Fruit fly (Drosophila melanogaster) S2 (cell line): ENCODE results near the gene Rcd5.

Source experiments
- CG8478 ChIP-seq: fragments of >200 bp; optimal IDR thresholded peaks from 2 replicates; lab custom pipeline; 2018
- CTCF ChIP-seq, 2 experiments: fragments of >200 bp; optimal IDR thresholded peaks; 2 replicates each; lab custom pipeline; 2018

The Rcd5 gene

DNA sequence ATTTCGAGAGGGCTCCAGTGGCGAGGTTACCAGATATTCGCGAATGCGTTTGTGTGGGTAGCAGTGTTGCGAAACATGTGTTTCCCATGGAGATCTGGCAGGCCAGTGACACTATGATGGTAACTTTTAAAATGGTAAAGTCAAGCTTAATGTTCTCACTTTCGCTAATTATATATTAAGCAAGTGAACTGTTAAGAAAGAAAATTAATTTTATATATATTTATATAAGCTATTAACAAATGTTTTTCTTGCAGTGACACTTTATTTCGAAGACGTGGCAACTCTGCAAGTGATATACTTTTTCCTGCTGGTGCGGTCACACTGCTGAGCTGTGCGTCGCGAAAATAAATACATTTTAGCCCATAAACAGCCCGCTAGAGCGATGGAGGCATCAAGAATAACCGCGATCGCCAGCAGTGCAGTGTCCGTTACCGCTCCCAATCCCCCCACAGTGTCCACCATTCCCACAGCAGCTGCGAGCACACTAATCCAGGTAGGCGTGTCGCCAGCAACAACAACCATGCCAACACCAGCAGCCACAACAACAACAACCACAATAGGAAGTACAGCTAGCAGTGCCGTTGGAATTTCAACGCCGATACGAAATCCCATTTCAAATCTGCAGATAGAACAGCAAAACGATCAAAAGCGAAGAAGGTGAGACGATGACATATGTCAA, at the start of gene Rcd5, which contains the start of gene CG11593:
Rcd5 (plus strand) TSS at position 283 of the 679 bp plus-strand sequence.
CG11593 (minus strand) TSS at position 236 of the 679 bp plus-strand sequence.
- TF ChIP-seq CTCF (optimal IDR thresholded peaks at IDR 0.05; lab: Kevin White, UChicago) (no peak), CG8478 (lab: Kevin White, UChicago) (no peak)

DNA sequence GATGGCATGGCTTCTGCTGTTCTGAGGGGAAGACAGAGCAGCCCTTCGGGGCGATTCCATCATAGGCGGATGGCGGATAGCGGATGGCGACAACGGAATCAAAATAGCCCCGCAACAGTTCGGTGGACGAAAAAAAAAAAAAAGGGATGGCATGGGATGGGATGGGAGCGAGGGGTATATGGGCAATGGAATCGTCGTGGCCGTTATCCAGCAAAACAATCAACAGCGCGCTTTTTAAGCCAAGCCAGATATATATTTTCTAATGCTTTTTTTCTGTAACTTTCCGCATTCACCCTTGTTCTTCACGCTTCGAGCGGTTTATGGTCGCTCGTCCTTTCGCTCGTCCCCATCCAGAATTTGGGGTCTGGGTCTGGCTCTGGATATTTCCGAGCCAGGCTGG, 44.8 kb upstream of the Rcd5 start:
- TF ChIP-seq CTCF (optimal IDR thresholded peaks at IDR 0.05; lab: Kevin White, UChicago) (no peak), CG8478 (lab: Kevin White, UChicago) (no peak)

DNA sequence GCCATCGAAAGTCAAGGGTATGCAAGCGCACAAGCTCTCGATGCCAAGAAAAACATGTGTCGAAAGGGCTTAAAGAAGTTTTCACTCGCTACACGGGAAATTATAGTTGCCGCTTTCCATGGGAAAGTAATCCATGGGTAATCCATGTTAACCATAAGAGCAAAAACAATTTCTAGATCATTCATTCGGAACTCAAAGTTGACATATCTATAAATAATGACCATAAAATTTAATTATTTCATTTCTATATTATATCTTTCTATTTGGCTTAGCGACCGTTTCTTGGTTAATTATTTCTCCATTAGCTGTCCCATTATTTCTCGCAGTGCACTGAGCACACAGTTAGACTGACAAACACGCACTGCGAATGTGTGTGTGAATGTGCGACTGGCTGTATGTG, 39.6 kb upstream of the Rcd5 start:
- no peak for TF ChIP-seq CTCF (optimal IDR thresholded peaks at IDR 0.05; lab: Kevin White, UChicago)
- TF ChIP-seq CG8478 (lab: Kevin White, UChicago): no peak

DNA sequence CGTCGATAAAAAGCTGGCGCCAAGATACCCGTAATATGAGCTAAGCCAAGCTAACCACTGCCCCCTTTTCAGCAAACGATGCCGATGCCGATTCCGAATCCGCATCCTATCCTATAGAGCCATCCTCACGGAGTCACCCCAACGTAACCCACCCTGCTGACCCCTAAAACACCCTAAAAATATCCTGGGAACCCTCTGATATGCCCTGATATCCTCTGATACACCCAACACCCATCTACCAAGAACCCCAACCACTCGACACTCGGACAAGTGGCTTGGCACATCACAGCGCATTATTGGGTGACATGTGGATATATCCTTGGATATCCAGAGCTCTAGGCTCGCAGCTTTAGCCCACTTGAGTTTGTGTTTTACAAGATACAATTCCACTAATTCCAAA, 38.8 kb upstream of the Rcd5 start:
- no peak for TF ChIP-seq CG8478 (lab: Kevin White, UChicago)
- TF ChIP-seq CTCF (optimal IDR thresholded peaks at IDR 0.05; lab: Kevin White, UChicago): no peak

DNA sequence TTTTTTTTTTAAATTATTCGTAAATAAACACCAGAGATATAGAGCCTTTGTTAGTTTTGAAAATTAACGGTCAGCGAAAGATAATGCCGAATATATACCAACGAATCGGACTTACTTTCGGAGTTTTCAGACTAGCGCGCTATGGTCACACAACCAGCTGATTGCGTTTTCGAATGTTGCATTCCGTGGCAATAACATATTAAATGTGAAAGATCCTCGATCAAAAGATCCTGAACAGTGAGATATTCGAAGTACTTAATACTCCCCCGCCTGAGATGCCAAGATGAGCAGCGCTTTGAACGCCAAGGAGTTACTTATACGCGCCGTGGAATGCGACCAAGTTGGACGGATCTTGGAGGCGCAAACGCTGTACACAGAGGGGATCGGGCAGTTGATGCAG, 37.0 kb upstream of the Rcd5 start, which contains the start of gene CG14985:
CG14985 (plus strand) TSS at position 159 of the 400 bp plus-strand sequence.
- TF ChIP-seq CTCF (optimal IDR thresholded peaks at IDR 0.05; lab: Kevin White, UChicago): no peak
- no peak for TF ChIP-seq CG8478 (lab: Kevin White, UChicago)

DNA sequence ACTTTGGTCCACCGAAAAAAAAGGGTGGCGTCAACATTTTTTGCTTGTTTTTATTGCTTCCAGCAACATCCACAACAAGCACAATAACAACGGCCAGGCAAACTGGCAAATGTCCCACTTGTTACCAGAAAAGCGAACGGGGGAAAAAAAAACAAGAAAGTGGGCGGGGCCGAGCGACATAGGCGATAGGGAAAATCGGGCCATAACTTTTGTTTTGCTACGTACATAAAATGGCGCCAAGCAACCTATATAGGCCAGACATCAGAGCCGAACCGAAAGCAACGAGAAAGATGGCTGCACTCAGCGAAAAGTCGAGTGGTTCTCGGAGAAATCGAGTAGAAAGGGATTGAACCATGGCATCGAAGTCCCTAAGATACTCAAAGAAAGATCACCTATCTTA, 33.1 kb upstream of the Rcd5 start:
- TF ChIP-seq CG8478 (lab: Kevin White, UChicago) (no peak), CTCF (optimal IDR thresholded peaks at IDR 0.05; lab: Kevin White, UChicago) (no peak)

DNA sequence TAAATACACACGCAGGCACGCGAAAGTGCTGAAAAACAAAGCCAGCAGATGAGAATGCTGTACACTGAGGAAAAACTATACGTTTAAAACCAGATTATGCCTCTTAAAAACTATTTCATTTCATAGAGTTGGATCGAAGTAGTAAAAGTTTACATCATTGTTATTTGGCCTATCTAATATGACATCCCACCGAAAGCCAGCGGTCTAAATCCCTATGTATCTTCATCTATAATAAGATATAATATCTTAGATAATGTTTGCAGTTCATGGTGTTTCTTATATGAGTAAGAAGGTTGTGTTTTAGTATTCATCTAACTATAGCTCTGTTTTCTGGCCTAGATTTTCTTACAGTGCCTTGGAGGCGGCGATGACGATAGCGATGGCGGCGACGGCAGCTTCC, 30.2 kb upstream of the Rcd5 start:
- TF ChIP-seq CG8478 (lab: Kevin White, UChicago): no peak
- no peak for TF ChIP-seq CTCF (optimal IDR thresholded peaks at IDR 0.05; lab: Kevin White, UChicago)

DNA sequence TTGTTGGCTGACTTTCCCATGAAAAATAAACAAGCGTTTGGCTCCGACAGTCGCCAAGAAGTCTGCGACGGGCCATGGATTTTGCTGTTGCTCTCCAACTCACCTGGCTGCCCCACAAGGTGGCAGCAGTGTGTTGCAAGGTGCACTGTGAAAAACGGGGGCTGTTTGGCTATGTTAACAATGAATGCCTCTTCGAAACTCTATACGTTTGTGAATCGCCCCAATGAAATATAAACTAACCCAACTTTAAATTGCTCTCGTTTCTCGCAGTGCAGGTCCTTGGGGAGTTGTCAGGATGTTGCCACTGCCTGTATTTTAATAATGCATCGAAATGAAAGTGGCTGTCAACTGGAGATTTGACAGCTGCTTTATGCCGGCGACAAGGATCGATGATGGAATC, 26.0 kb upstream of the Rcd5 start:
- TF ChIP-seq CTCF (optimal IDR thresholded peaks at IDR 0.05; lab: Kevin White, UChicago) (no peak), CG8478 (lab: Kevin White, UChicago) (no peak)

DNA sequence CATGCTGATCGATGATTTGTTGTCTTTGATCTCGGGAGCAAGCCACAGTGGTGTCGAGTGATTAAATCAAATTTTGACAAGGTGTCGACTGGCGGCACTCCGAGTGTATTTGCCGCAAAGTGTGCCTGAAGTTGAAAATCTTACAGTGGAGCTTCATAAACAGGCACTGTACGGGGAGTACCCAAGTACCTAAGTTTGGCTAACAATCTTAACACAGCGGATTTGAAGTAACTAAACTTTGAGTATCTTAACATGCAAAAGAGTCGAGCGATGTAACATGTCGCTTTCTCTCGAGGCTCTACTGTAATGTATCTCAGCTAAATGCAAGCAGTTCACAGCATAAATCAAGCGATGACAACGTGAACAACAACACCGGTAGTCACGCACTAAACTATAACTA, 23.6 kb upstream of the Rcd5 start:
- TF ChIP-seq CG8478 (lab: Kevin White, UChicago) (no peak), CTCF (optimal IDR thresholded peaks at IDR 0.05; lab: Kevin White, UChicago) (no peak)

DNA sequence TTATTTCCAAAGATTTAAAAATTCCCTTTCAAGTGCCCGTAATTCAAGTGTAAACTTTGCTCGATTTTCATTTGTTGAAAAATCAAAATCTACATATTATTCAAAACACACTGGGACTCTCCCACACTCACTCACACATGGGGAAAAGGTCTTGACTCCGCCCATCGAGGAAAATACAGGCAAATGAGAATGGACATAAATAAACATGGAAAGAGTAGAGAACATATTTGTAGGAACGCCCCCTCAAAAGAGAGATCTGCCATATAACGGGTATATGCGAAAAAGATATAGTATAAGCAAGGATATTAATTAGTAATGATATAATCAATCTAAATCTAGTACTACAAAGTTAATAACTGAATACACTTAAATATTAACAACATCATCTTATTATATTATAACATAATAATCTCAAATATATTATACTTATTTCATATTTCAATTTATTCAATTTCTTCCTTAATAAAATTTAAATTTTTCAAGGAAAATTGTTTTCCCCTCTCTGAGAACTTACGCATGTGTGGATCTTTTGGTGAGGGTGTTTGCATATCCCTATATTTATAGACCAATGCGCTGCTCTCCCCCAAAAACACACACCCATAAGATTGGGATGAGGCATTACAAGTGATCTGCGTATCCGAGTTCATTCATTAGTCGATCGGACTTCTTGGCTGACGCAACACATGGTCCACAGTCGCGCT, 22.0 kb upstream of the Rcd5 start, which contains the start of gene FoxL1:
FoxL1 (plus strand) TSS at position 651 of the 701 bp plus-strand sequence.
- TF ChIP-seq CTCF (optimal IDR thresholded peaks at IDR 0.05; lab: Kevin White, UChicago): no peak
- TF ChIP-seq CG8478 (lab: Kevin White, UChicago): no peak

DNA sequence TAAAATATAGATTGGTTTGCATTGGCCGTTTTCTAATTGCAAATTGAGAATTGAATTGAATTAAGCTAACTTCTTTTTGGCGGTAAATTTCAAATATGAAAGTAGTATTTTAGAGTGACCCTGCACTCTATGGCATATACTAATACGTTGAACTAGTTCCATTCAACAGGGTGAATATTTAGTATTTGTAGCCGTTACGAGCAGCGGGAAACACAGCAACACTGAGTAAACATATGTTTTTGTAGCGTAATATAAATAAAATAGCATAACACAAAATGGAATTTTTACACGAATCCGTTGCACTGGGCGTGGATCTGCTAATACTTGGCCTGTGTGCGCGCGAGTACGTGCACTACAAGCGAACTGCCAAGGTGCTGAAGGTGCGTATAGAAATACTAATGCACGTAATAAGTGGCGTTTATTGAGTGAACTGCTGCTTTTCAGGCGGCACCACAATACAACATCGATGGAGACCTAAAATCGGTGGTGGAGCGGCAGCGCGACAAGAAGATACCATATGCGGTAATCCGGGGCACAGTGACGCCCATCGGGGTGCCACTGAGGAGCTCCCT, 19.0 kb upstream of the Rcd5 start, which contains the start of gene Mul1:
Mul1 (plus strand) TSS at position 198 of the 572 bp plus-strand sequence.
- TF ChIP-seq CG8478 (lab: Kevin White, UChicago) (no peak), CTCF (optimal IDR thresholded peaks at IDR 0.05; lab: Kevin White, UChicago) (no peak)

DNA sequence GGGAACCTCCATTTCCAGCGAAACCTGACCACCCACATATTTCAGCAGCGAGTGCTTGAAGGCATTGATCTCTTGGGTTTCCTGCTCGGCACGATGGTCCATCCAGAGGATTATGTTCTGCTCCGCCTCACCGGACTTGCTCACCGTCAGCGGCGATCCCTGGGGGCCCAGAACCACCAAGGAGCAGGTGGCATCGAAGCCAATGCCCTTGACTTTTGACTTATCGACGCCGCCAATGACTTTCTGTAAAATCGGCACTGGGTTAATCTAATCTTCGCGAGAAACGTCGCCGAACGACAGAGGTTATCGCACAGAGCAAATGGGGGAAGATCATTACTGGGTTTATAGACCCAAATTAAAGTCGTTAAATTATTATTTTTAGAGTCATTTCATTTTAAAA, 15.9 kb upstream of the Rcd5 start:
- TF ChIP-seq CTCF (optimal IDR thresholded peaks at IDR 0.05; lab: Kevin White, UChicago) (no peak), CG8478 (lab: Kevin White, UChicago) (no peak)

DNA sequence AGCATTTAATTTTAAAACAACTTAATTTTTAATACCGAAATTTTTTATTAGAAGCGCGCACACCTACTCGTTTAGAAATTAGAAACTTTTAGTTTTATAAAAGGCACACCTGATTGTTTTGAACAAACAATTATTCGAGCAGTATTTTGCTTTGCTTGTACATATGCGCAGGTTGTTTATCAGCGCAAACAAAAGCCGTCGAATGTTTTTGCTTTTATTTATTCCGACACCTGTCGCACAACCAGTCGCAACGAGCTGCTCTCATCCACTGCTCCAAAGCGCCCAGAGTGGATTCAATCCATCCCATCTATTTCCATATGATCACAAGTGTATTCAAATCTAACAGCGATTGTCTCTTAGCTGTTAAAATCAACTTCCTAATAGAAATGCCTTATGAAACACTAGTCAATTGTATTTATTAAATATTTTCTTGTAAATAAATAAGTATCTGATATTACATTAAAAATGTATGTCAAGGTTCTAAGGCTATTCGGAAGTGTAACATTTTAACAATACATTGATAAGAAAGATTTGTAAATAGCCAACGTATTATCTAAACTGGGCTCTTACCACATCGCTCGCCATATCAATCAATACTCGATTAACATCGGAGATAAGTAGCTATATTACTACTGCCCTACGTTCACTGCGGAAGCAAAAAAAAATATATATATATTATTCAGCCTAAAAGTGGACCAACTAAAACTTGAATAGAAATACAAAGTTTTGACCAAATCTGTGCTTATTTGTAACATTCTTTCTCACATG, 14.4 kb upstream of the Rcd5 start, which contains the start of gene CG11594:
CG11594 (minus strand) TSS at position 274 of the 768 bp plus-strand sequence.
- TF ChIP-seq CG8478 (lab: Kevin White, UChicago): no peak
- no peak for TF ChIP-seq CTCF (optimal IDR thresholded peaks at IDR 0.05; lab: Kevin White, UChicago)

DNA sequence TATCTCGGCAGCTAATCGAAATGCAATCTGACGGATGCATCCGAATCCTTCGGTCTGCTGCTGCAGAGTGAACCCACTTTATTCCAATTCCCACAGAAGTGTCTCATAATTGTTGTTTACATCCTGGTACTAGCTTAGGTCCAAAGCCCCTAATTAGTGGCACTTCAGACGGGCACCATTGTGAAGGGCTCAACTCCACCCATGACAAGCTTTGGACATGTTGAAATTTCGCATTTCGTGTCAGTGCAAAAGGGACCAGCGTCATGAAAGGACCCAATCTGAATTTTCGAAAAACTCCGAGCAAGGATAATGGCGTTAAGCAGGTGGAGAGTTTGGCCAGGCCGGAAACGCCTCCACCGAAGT, 13.8 kb upstream of the Rcd5 start, which contains the start of gene Gr64a:
Gr64a (plus strand) TSS at position 264 of the 363 bp plus-strand sequence.
- TF ChIP-seq CG8478 (lab: Kevin White, UChicago) (no peak), CTCF (optimal IDR thresholded peaks at IDR 0.05; lab: Kevin White, UChicago) (no peak)
